Worm (Caenorhabditis elegans) whole organism, late embryonic: ENCODE results near the gene sap-49.

ENCODE experiments used
- C38D4.7 ChIP-seq: fragments of 200-800 bp; sonication (Bioruptor generic); optimal IDR thresholded peaks from 2 replicates; lab custom pipeline; 2018; ENCODE audit warnings: mild to moderate bottlenecking, missing genetic modification characterization, moderate library complexity, missing compliant biosample characterization
- F13H6.1 ChIP-seq: sonication (generic microtip); optimal IDR thresholded peaks from 2 replicates; lab custom pipeline; 2016; ENCODE audit warnings: missing genetic modification characterization, missing compliant biosample characterization
- K02D7.2 ChIP-seq: sonication (generic microtip); optimal IDR thresholded peaks from 2 replicates; lab custom pipeline; 2017; ENCODE audit warnings: mild to moderate bottlenecking, missing genetic modification characterization, missing compliant biosample characterization
- K09A11.1 ChIP-seq: sonication (generic microtip); optimal IDR thresholded peaks from 2 replicates; lab custom pipeline; 2017; ENCODE audit warnings: antibody characterized with exemption, mild to moderate bottlenecking, missing genetic modification characterization, missing compliant biosample characterization; ENCODE audit not compliant: insufficient read depth
- Y22D7AL.16 ChIP-seq: sonication (generic microtip); optimal IDR thresholded peaks from 2 replicates; lab custom pipeline; 2016; ENCODE audit warnings: missing genetic modification characterization, missing compliant biosample characterization
- ahr-1 ChIP-seq: sonication (generic microtip); optimal IDR thresholded peaks from 2 replicates; lab custom pipeline; 2016; ENCODE audit warnings: missing genetic modification characterization, missing compliant biosample characterization
- ceh-22 ChIP-seq: sonication (generic microtip); optimal IDR thresholded peaks from 2 replicates; lab custom pipeline; 2017; ENCODE audit warnings: missing biosample characterization, missing genetic modification characterization
- ceh-24 ChIP-seq: sonication (generic microtip); optimal IDR thresholded peaks from 2 replicates; lab custom pipeline; 2016; ENCODE audit warnings: mild to moderate bottlenecking, missing genetic modification characterization, missing compliant biosample characterization
- ceh-30 ChIP-seq: fragments of 150-350 bp; optimal IDR thresholded peaks from 2 replicates; lab custom pipeline; 2014; ENCODE audit warnings: missing biosample characterization, missing genetic modification characterization
- ceh-48 ChIP-seq: sonication (generic microtip); optimal IDR thresholded peaks from 2 replicates; lab custom pipeline; 2016; ENCODE audit warnings: missing genetic modification characterization, inconsistent platforms, missing compliant biosample characterization
- ceh-9 ChIP-seq: sonication (generic microtip); optimal IDR thresholded peaks from 2 replicates; lab custom pipeline; 2016; ENCODE audit warnings: mild to moderate bottlenecking, missing genetic modification characterization, inconsistent platforms, missing compliant biosample characterization
- che-1 ChIP-seq: sonication (generic microtip); optimal IDR thresholded peaks from 2 replicates; lab custom pipeline; 2016; ENCODE audit warnings: mild to moderate bottlenecking, missing genetic modification characterization, missing compliant biosample characterization
- elt-2 ChIP-seq: sonication (generic microtip); optimal IDR thresholded peaks from 2 replicates; lab custom pipeline; 2016; ENCODE audit warnings: missing genetic modification reagents, missing genetic modification characterization, missing compliant biosample characterization
- elt-4 ChIP-seq: sonication (generic microtip); optimal IDR thresholded peaks from 2 replicates; lab custom pipeline; 2016; ENCODE audit warnings: missing genetic modification characterization, missing compliant biosample characterization
- fax-1 ChIP-seq: sonication (generic microtip); optimal IDR thresholded peaks from 2 replicates; lab custom pipeline; 2016; ENCODE audit warnings: missing genotype, missing genetic modification characterization, missing compliant biosample characterization
- gmeb-2 ChIP-seq: sonication (generic microtip); optimal IDR thresholded peaks from 2 replicates; lab custom pipeline; 2016; ENCODE audit warnings: missing genetic modification characterization, inconsistent platforms, missing compliant biosample characterization
- hlh-15 ChIP-seq: sonication (generic microtip); optimal IDR thresholded peaks from 2 replicates; lab custom pipeline; 2016; ENCODE audit warnings: missing genetic modification characterization, missing compliant biosample characterization
- hlh-30 ChIP-seq: sonication (generic microtip); optimal IDR thresholded peaks from 2 replicates; lab custom pipeline; 2017; ENCODE audit warnings: antibody characterized with exemption, missing genetic modification characterization, missing compliant biosample characterization; ENCODE audit not compliant: insufficient read depth
- hlh-8 ChIP-seq: sonication (generic microtip); optimal IDR thresholded peaks from 2 replicates; lab custom pipeline; 2016; ENCODE audit warnings: missing genotype, missing genetic modification characterization, missing compliant biosample characterization
- lim-6 ChIP-seq: sonication (generic microtip); optimal IDR thresholded peaks from 2 replicates; lab custom pipeline; 2016; ENCODE audit warnings: missing genetic modification characterization, missing compliant biosample characterization
- madf-2 ChIP-seq: sonication (generic microtip); optimal IDR thresholded peaks from 2 replicates; lab custom pipeline; 2017; ENCODE audit warnings: missing genetic modification characterization, missing compliant biosample characterization
- nfya-1 ChIP-seq: sonication (generic microtip); optimal IDR thresholded peaks from 2 replicates; lab custom pipeline; 2017; ENCODE audit warnings: missing genetic modification characterization, mild to moderate bottlenecking, missing compliant biosample characterization, antibody characterized with exemption, moderate library complexity
- pat-9 ChIP-seq: fragments of 200-800 bp; sonication (Bioruptor generic); optimal IDR thresholded peaks from 2 replicates; lab custom pipeline; 2018; ENCODE audit warnings: mild to moderate bottlenecking, missing genetic modification characterization, moderate library complexity, missing compliant biosample characterization
- pax-1 ChIP-seq: fragments of 150-350 bp; optimal IDR thresholded peaks from 2 replicates; lab custom pipeline; 2014; ENCODE audit warnings: missing biosample characterization, missing genetic modification characterization
- pha-2 ChIP-seq: sonication (generic microtip); optimal IDR thresholded peaks from 2 replicates; lab custom pipeline; 2017; ENCODE audit warnings: mild to moderate bottlenecking, missing genetic modification characterization, missing compliant biosample characterization
- rnt-1 ChIP-seq: sonication (generic microtip); optimal IDR thresholded peaks from 2 replicates; lab custom pipeline; 2016; ENCODE audit warnings: missing genetic modification characterization, missing compliant biosample characterization
- sdc-2 ChIP-seq: sonication (generic microtip); optimal IDR thresholded peaks from 2 replicates; lab custom pipeline; 2016; ENCODE audit warnings: missing genotype, missing genetic modification characterization, missing compliant biosample characterization
- tbx-2 ChIP-seq: sonication (generic microtip); optimal IDR thresholded peaks from 2 replicates; lab custom pipeline; 2016; ENCODE audit warnings: missing genetic modification characterization, missing compliant biosample characterization
- unc-3 ChIP-seq, 2 experiments: fragments of 200-800 bp in 1 of 2; sonication (Bioruptor generic) in 1 of 2; sonication (generic microtip) in 1 of 2; conservative IDR thresholded peaks in 1 of 2; optimal IDR thresholded peaks in 1 of 2; 2 replicates each; pipeline versions ENCODE4 v1.3.6 to Lab custom; 2016 to 2022; ENCODE audit warnings: missing compliant biosample characterization in 2 of 2, missing genetic modification characterization in 2 of 2, missing genetic modification reagents in 1 of 2
- unc-55 ChIP-seq: sonication (generic microtip); optimal IDR thresholded peaks from 2 replicates; lab custom pipeline; 2017; ENCODE audit warnings: missing biosample characterization, missing genetic modification reagents, missing genetic modification characterization
- zip-5 ChIP-seq: sonication (generic microtip); optimal IDR thresholded peaks from 2 replicates; lab custom pipeline; 2016; ENCODE audit warnings: missing genetic modification characterization, missing compliant biosample characterization
- ztf-16 ChIP-seq: sonication (generic microtip); optimal IDR thresholded peaks from 2 replicates; lab custom pipeline; 2017; ENCODE audit warnings: missing genetic modification characterization, missing compliant biosample characterization

Gene sap-49

DNA sequence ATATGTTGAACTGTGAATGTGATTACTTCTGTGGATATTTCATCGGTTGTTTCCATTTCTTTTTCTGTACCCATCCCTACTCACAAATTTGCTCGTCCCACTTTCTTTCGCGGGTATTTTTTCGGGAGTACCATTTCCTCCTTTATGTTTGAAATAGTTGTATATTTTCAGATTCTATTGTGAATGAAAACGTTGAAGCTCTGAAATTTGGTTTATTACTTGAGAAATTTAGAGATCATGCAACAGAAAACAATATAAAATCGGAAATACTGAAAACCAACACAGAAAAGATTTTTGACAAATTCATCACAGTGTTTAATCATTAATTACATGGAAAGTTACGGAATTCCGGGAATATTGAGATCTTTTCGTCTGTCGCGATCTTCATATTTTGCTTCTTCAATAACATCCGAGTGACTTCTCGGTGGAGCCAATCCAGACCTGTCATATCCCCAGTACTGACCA lies 15.0 kb downstream of the sap-49 start:
- TF ChIP-seq ztf-16 (no peak), fax-1 (tag; lab: Kevin White, UChicago) (no peak), lim-6 (tag; lab: Kevin White, UChicago) (no peak), ceh-30 (tag; lab: Kevin White, UChicago) (no peak), sdc-2 (tag; lab: Kevin White, UChicago) (no peak), K09A11.1 (no peak), unc-55 (no peak), madf-2 (no peak), rnt-1 (tag; lab: Kevin White, UChicago) (no peak)

DNA sequence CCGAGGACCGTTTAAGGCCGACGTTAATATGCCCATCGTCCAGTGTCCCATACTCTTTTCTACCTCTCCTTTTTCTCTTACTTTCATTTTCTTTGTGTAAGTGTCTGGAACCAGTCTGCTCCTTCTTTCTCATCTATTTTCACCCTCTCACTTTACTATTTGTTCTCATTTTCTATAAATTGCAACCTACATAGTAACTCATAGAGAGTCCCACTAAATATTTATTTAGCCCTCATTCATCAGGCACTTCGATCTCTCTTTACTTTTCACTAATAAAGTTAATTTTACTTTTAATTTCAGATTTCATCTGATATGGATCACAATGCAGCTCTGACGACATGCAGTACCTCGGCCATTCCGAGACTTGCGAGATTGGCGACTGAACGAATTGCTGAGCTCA lies 18.2 kb downstream of the sap-49 start, which contains the start of gene zyg-11:
zyg-11 (plus strand) TSS at position 301 of the 400 bp plus-strand sequence.
- no peak for TF ChIP-seq gmeb-2 (tag; lab: Kevin White, UChicago)

DNA sequence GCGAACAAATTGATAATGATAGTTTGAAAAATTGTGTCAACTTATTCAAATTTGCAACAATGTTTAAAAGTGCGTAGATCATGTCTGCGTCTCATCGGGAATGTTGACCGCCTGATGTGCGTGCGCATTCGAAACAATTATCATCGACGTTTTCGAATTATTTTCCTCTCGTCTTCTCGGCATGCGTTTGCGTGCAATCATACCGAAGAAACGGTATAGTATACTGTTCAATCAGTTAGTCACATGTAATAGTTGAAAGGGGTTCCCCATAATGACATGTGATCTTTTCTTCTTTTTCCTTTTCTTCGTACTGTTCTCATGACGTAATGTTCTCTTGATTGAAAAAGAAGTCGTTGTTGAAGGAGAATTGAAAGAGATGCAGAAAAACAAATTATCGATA lies 18.8 kb downstream of the sap-49 start:
- peak; percentile 78 for TF ChIP-seq hlh-30 (tag; lab: Kevin White, UChicago)
- TF ChIP-seq hlh-15 (tag; lab: Kevin White, UChicago): no peak
- TF ChIP-seq, all 69 proteins: peak for 1

DNA sequence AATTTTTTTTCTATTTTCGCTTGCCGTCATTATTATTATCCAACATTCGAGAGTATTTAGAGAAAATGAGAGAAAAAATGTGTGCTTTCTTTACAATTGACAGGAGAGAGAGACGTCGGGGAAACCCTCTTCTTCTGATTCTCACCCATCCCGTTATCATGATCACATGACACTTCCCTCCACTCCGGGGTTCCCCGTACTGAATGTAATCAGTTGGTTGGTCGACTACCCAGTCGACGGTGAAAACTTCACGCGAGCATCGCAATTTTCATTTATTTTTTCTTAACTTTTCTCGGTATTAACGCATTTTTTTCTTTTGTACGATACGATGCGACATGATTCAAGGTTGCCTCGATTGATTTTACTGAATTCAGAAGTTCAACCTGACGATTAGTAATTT lies 19.4 kb downstream of the sap-49 start:
- TF ChIP-seq K09A11.1 (no peak), F13H6.1 (tag; lab: Kevin White, UChicago) (no peak), tbx-2 (no peak), ahr-1 (no peak), unc-3 (GFP tag; conservative IDR thresholded peaks at IDR 0.05; lab: Robert Waterston, UW) (no peak), unc-3 (tag; optimal IDR thresholded peaks at IDR 0.05; lab: Kevin White, UChicago) (no peak), hlh-30 (tag; lab: Kevin White, UChicago) (peak; percentile 69), pha-2 (tag; lab: Kevin White, UChicago) (no peak)

DNA sequence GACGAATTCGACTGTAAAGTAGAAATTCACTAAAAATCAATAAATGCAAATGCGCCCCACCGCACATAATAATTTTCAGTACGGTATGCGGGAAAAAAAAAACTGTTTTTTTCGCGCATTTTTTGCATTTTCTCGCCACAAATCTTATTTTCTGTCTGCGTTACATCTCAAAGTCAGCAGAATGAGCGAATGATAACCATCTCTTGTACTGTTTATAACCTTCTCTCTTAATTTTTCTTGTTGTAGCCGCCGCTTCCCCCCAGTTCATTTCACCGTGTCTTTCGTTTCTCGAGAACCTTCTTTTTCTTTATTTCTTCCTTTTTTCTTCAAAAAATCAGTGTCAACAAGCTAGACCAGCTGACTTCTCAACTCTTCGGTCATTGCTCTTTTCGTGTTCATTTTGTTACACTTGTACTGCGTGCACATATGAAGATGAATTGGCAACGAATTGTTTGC lies 20.1 kb downstream of the sap-49 start:
- TF ChIP-seq pax-1 (tag; lab: Kevin White, UChicago) (no peak), ceh-22 (no peak), zip-5 (tag; lab: Kevin White, UChicago) (no peak), hlh-8 (tag; lab: Kevin White, UChicago) (no peak), lim-6 (tag; lab: Kevin White, UChicago) (no peak), ceh-9 (tag; lab: Kevin White, UChicago) (no peak), ceh-24 (tag; lab: Kevin White, UChicago) (no peak), ceh-48 (tag; lab: Kevin White, UChicago) (no peak), ztf-16 (no peak), Y22D7AL.16 (tag; lab: Kevin White, UChicago) (no peak), hlh-15 (tag; lab: Kevin White, UChicago) (no peak), C38D4.7 (GFP tag; lab: Kevin White, UChicago) (no peak), che-1 (tag; lab: Kevin White, UChicago) (no peak), elt-2 (tag; lab: Kevin White, UChicago) (no peak), K02D7.2 (tag; lab: Kevin White, UChicago) (no peak), pat-9 (no peak), nfya-1 (tag; lab: Kevin White, UChicago) (no peak), elt-4 (tag; lab: Kevin White, UChicago) (no peak), sdc-2 (tag; lab: Kevin White, UChicago) (no peak)
- TF ChIP-seq, all 69 proteins: peak for 0
